Fruit fly (Drosophila melanogaster) whole organism, embryonic: ENCODE data around the gene CG3999.

Experiments
- Bdp1 ChIP-seq: fragments of 200-800 bp; sonication (Bioruptor generic); optimal IDR thresholded peaks from 3 replicates; lab custom pipeline; 2016; ENCODE audit warnings: missing biosample characterization, missing genetic modification characterization
- CG10565 ChIP-seq: fragments of 200-800 bp; sonication (Bioruptor generic); optimal IDR thresholded peaks from 3 replicates; lab custom pipeline; 2016; ENCODE audit warnings: missing biosample characterization, mild to moderate bottlenecking, missing genetic modification characterization
- CG10654 ChIP-seq: fragments of 200-800 bp; sonication (Bioruptor generic); optimal IDR thresholded peaks from 2 replicates; lab custom pipeline; 2016; ENCODE audit warnings: missing biosample characterization, missing genetic modification characterization
- CG10979 ChIP-seq: fragments of 200-800 bp; sonication (Bioruptor generic); optimal IDR thresholded peaks from 2 replicates; lab custom pipeline; 2018; ENCODE audit warnings: missing biosample characterization, mild to moderate bottlenecking, missing genetic modification characterization, moderate library complexity
- CG14710 ChIP-seq: fragments of 200-800 bp; sonication (Bioruptor generic); optimal IDR thresholded peaks from 3 replicates; lab custom pipeline; 2019; ENCODE audit warnings: missing biosample characterization, mild to moderate bottlenecking, missing genetic modification characterization, moderate library complexity
- CG15073 ChIP-seq: fragments of 200-800 bp; sonication (Bioruptor generic); optimal IDR thresholded peaks from 2 replicates; lab custom pipeline; 2016; ENCODE audit warnings: missing biosample characterization, missing genetic modification characterization
- CG1647 ChIP-seq: fragments of 200-800 bp; sonication (Bioruptor generic); optimal IDR thresholded peaks from 3 replicates; lab custom pipeline; 2016; ENCODE audit warnings: missing biosample characterization, missing genetic modification characterization
- CG16815 ChIP-seq: fragments of 200-800 bp; sonication (Bioruptor generic); optimal IDR thresholded peaks from 3 replicates; lab custom pipeline; 2017; ENCODE audit warnings: missing biosample characterization, mild to moderate bottlenecking, missing genetic modification characterization
- CG18764 ChIP-seq: fragments of 200-800 bp; sonication (Bioruptor generic); optimal IDR thresholded peaks from 3 replicates; lab custom pipeline; 2016; ENCODE audit warnings: missing biosample characterization, missing genetic modification characterization
- CG2889 ChIP-seq: fragments of 200-800 bp; sonication (Bioruptor generic); IDR thresholded peaks from 3 replicates; pipeline ENCODE4 v1.3.6; 2022; ENCODE audit warnings: missing biosample characterization, missing genetic modification characterization
- CG31365 ChIP-seq: fragments of 200-800 bp; sonication (Bioruptor generic); optimal IDR thresholded peaks from 2 replicates; lab custom pipeline; 2018; ENCODE audit warnings: missing biosample characterization, mild to moderate bottlenecking, missing genetic modification characterization
- CG33557 ChIP-seq: fragments of 200-800 bp; sonication (Bioruptor generic); optimal IDR thresholded peaks from 2 replicates; lab custom pipeline; 2019; ENCODE audit warnings: missing biosample characterization, mild to moderate bottlenecking, missing genetic modification characterization, moderate library complexity
- CG4617 ChIP-seq: fragments of 200-800 bp; sonication (Bioruptor generic); optimal IDR thresholded peaks from 3 replicates; lab custom pipeline; 2016; ENCODE audit warnings: missing biosample characterization, missing genetic modification characterization, borderline replicate concordance
- CG5180 ChIP-seq: fragments of 200-800 bp; sonication (Bioruptor generic); optimal IDR thresholded peaks from 3 replicates; lab custom pipeline; 2017; ENCODE audit warnings: missing biosample characterization, missing genetic modification characterization, mild to moderate bottlenecking, moderate library complexity, missing genetic modification reagents
- CG6854 ChIP-seq: fragments of 200-800 bp; sonication (Bioruptor generic); optimal IDR thresholded peaks from 3 replicates; lab custom pipeline; 2017; ENCODE audit warnings: missing biosample characterization, mild to moderate bottlenecking, missing genetic modification characterization
- CG7271 ChIP-seq: fragments of 200-800 bp; sonication (Bioruptor generic); optimal IDR thresholded peaks from 2 replicates; lab custom pipeline; 2018; ENCODE audit warnings: missing biosample characterization, mild to moderate bottlenecking, missing genetic modification characterization, moderate library complexity
- CG7357 ChIP-seq: fragments of 200-800 bp; sonication (Bioruptor generic); IDR thresholded peaks from 3 replicates; pipeline ENCODE4 v1.3.6; 2022; ENCODE audit warnings: missing biosample characterization, missing genetic modification characterization
- CG7987 ChIP-seq: fragments of 200-800 bp; sonication (Bioruptor generic); optimal IDR thresholded peaks from 2 replicates; lab custom pipeline; 2018; ENCODE audit warnings: missing biosample characterization, mild to moderate bottlenecking, missing genetic modification characterization, moderate library complexity
- CG8478 ChIP-seq: fragments of >200 bp; optimal IDR thresholded peaks from 2 replicates; lab custom pipeline; 2018
- CkIIα-i1 ChIP-seq: fragments of 200-800 bp; sonication (Bioruptor generic); IDR thresholded peaks from 2 replicates; pipeline ENCODE4 v1.3.6; 2022; ENCODE audit warnings: missing biosample characterization, missing genetic modification characterization
- CoRest ChIP-seq: fragments of 200-800 bp; sonication (Bioruptor generic); optimal IDR thresholded peaks from 3 replicates; lab custom pipeline; 2018; ENCODE audit warnings: missing biosample characterization, mild to moderate bottlenecking, missing genetic modification characterization, moderate library complexity
- CrebB ChIP-seq: fragments of 200-800 bp; sonication (Bioruptor generic); optimal IDR thresholded peaks from 3 replicates; lab custom pipeline; 2018; ENCODE audit warnings: missing biosample characterization, mild to moderate bottlenecking, missing genetic modification characterization
- D19B ChIP-seq: fragments of 200-800 bp; sonication (Bioruptor generic); optimal IDR thresholded peaks from 2 replicates; lab custom pipeline; 2017; ENCODE audit warnings: missing biosample characterization, mild to moderate bottlenecking, missing genetic modification characterization
- Eip74EF ChIP-seq, 2 experiments: fragments of 200-800 bp in 1 of 2; fragments of >200 bp in 1 of 2; sonication (Bioruptor generic) in 1 of 2; optimal IDR thresholded peaks; 2 replicates each; lab custom pipeline; 2017 to 2019; ENCODE audit warnings: missing biosample characterization in 2 of 2, missing genetic modification characterization in 2 of 2, mild to moderate bottlenecking in 1 of 2, moderate library complexity in 1 of 2
- Elba2 ChIP-seq: fragments of 200-800 bp; sonication (Bioruptor generic); optimal IDR thresholded peaks from 3 replicates; lab custom pipeline; 2016; ENCODE audit warnings: missing biosample characterization, missing genetic modification characterization
- Gug ChIP-seq: fragments of 200-800 bp; sonication (Bioruptor generic); IDR thresholded peaks from 4 replicates; pipeline ENCODE4 v1.3.6; 2022; ENCODE audit warnings: missing biosample characterization, missing genetic modification characterization
- Hey ChIP-seq: fragments of 200-800 bp; sonication (Bioruptor generic); optimal IDR thresholded peaks from 3 replicates; lab custom pipeline; 2018; ENCODE audit warnings: missing biosample characterization, mild to moderate bottlenecking, missing genetic modification characterization
- Hr39 ChIP-seq: fragments of >200 bp; optimal IDR thresholded peaks from 2 replicates; lab custom pipeline; 2017
- Hsf ChIP-seq: fragments of 200-800 bp; sonication (Bioruptor generic); optimal IDR thresholded peaks from 3 replicates; lab custom pipeline; 2016; ENCODE audit warnings: missing biosample characterization, missing genetic modification characterization
- Rfx ChIP-seq: fragments of 200-800 bp; sonication (Bioruptor generic); IDR thresholded peaks from 2 replicates; pipeline ENCODE4 v1.3.6; 2022; ENCODE audit warnings: missing biosample characterization, missing genetic modification characterization
- Side ChIP-seq: fragments of 200-800 bp; sonication (Bioruptor generic); optimal IDR thresholded peaks from 2 replicates; lab custom pipeline; 2016; ENCODE audit warnings: missing biosample characterization, missing genetic modification characterization
- cad ChIP-seq: fragments of >200 bp; optimal IDR thresholded peaks from 2 replicates; lab custom pipeline; 2017; ENCODE audit warnings: missing biosample characterization, missing genetic modification characterization
- caup ChIP-seq: fragments of 200-800 bp; sonication (Bioruptor generic); optimal IDR thresholded peaks from 3 replicates; lab custom pipeline; 2017; ENCODE audit warnings: missing biosample characterization, mild to moderate bottlenecking, missing genetic modification characterization, moderate library complexity; ENCODE audit not compliant: severe bottlenecking
- croc ChIP-seq: fragments of 200-800 bp; sonication (Bioruptor generic); conservative IDR thresholded peaks from 3 replicates; pipeline ENCODE4 v1.3.6; 2022; ENCODE audit warnings: missing biosample characterization, missing genetic modification characterization
- disco-r ChIP-seq: fragments of 200-800 bp; sonication (Bioruptor generic); optimal IDR thresholded peaks from 2 replicates; lab custom pipeline; 2016; ENCODE audit warnings: missing biosample characterization, missing genetic modification characterization
- eyg ChIP-seq: fragments of 200-800 bp; sonication (Bioruptor generic); optimal IDR thresholded peaks from 3 replicates; lab custom pipeline; 2016; ENCODE audit warnings: missing biosample characterization, missing genetic modification characterization
- fd96Cb ChIP-seq: fragments of 200-800 bp; sonication (Bioruptor generic); optimal IDR thresholded peaks from 2 replicates; lab custom pipeline; 2018; ENCODE audit warnings: missing biosample characterization, mild to moderate bottlenecking, missing genetic modification characterization, moderate library complexity
- lab ChIP-seq: fragments of 200-800 bp; sonication (Bioruptor generic); optimal IDR thresholded peaks from 3 replicates; lab custom pipeline; 2017; ENCODE audit warnings: missing biosample characterization, missing genetic modification characterization, mild to moderate bottlenecking, moderate library complexity, missing genetic modification reagents
- lola ChIP-seq, 3 experiments: fragments of >200 bp in 2 of 3; fragments of 200-800 bp in 1 of 3; sonication (Bioruptor generic) in 1 of 3; optimal IDR thresholded peaks; 2 replicates each; lab custom pipeline; 2017 to 2019; ENCODE audit warnings: missing biosample characterization in 3 of 3, missing genetic modification characterization in 3 of 3, mild to moderate bottlenecking in 1 of 3, moderate library complexity in 1 of 3
- mirr ChIP-seq: fragments of 200-800 bp; sonication (Bioruptor generic); optimal IDR thresholded peaks from 3 replicates; lab custom pipeline; 2018; ENCODE audit warnings: missing biosample characterization, mild to moderate bottlenecking, missing genetic modification characterization
- nmo ChIP-seq: fragments of 200-800 bp; sonication (Bioruptor generic); optimal IDR thresholded peaks from 2 replicates; lab custom pipeline; 2018; ENCODE audit warnings: missing biosample characterization, mild to moderate bottlenecking, missing genetic modification characterization, moderate library complexity
- phol ChIP-seq: fragments of 200-800 bp; sonication (Bioruptor generic); optimal IDR thresholded peaks from 3 replicates; lab custom pipeline; 2018; ENCODE audit warnings: missing biosample characterization, mild to moderate bottlenecking, missing genetic modification characterization, moderate library complexity
- ro ChIP-seq: fragments of 200-800 bp; sonication (Bioruptor generic); IDR thresholded peaks from 2 replicates; pipeline ENCODE4 v1.3.6; 2022; ENCODE audit warnings: missing biosample characterization, missing genetic modification characterization
- slou ChIP-seq: fragments of 200-800 bp; sonication (Bioruptor generic); optimal IDR thresholded peaks from 3 replicates; lab custom pipeline; 2016; ENCODE audit warnings: missing biosample characterization, missing genetic modification characterization
- stwl ChIP-seq: fragments of 200-800 bp; sonication (Bioruptor generic); optimal IDR thresholded peaks from 3 replicates; lab custom pipeline; 2018; ENCODE audit warnings: missing biosample characterization, mild to moderate bottlenecking, missing genetic modification characterization, moderate library complexity
- tap ChIP-seq: fragments of 200-800 bp; optimal IDR thresholded peaks from 3 replicates; lab custom pipeline; 2019; ENCODE audit warnings: missing biosample characterization, mild to moderate bottlenecking, missing genetic modification characterization, moderate library complexity
- trem ChIP-seq: fragments of 200-800 bp; optimal IDR thresholded peaks from 3 replicates; lab custom pipeline; 2019; ENCODE audit warnings: missing biosample characterization, mild to moderate bottlenecking, missing genetic modification characterization, moderate library complexity
- ttk ChIP-seq: fragments of 200-800 bp; sonication (Bioruptor generic); IDR thresholded peaks from 2 replicates; pipeline ENCODE4 v2.1.2; 2022; ENCODE audit warnings: missing biosample characterization, missing genetic modification characterization
- twi ChIP-seq: fragments of 200-800 bp; optimal IDR thresholded peaks from 2 replicates; lab custom pipeline; 2019; ENCODE audit warnings: missing biosample characterization, mild to moderate bottlenecking, missing genetic modification characterization, moderate library complexity
- unpg ChIP-seq: fragments of 200-800 bp; sonication (Bioruptor generic); optimal IDR thresholded peaks from 3 replicates; lab custom pipeline; 2018; ENCODE audit warnings: missing biosample characterization, mild to moderate bottlenecking, missing genetic modification characterization, moderate library complexity
- zen ChIP-seq: fragments of 200-800 bp; sonication (Bioruptor generic); optimal IDR thresholded peaks from 3 replicates; lab custom pipeline; 2018; ENCODE audit warnings: missing biosample characterization, mild to moderate bottlenecking, missing genetic modification characterization, moderate library complexity

CG3999 gene

dm6 chr3R:10261800-10262199 lies 10.5 kb downstream of the CG3999 start, which contains the start of the genes Sirt6 and pont (continued):
- peak; percentile 91 for TF ChIP-seq caup (GFP tag; lab: Kevin White, UChicago)
- TF ChIP-seq CkIIα-i1 (GFP tag; lab: Robert Waterston, UW) = no peak
- TF ChIP-seq twi (tag; lab: Kevin White, UChicago) = peak; percentile 95
- peak; percentile 54 for TF ChIP-seq Elba2 (GFP tag; lab: Kevin White, UChicago)
- peak; percentile 91 for TF ChIP-seq CG7357 (GFP tag; lab: Robert Waterston, UW)
- peak; percentile 87 for TF ChIP-seq CrebB
- TF ChIP-seq ro (GFP tag; lab: Robert Waterston, UW) = no peak
- no peak for TF ChIP-seq Rfx (GFP tag; lab: Robert Waterston, UW)
- TF ChIP-seq trem (tag; lab: Kevin White, UChicago) = peak; percentile 96
- peak; percentile 15 for TF ChIP-seq eyg (GFP tag; lab: Kevin White, UChicago)
- TF ChIP-seq unpg (GFP tag; lab: Kevin White, UChicago) = peak; percentile 97
- TF ChIP-seq Side = peak; percentile 31
- no peak for TF ChIP-seq cad (GFP tag; lab: Kevin White, UChicago)
- TF ChIP-seq lola (GFP tag; optimal IDR thresholded peaks at IDR 0.05; lab: Kevin White, UChicago) = peak in 1 of 3 experiments; percentile 96
- TF ChIP-seq ttk (GFP tag; lab: Robert Waterston, UW) = no peak
- TF ChIP-seq croc = peak; percentile 96
- peak; percentile 99 for TF ChIP-seq CG14710 (tag; lab: Kevin White, UChicago)
- peak; percentile 12 for TF ChIP-seq CG10565 (GFP tag; lab: Kevin White, UChicago)
- TF ChIP-seq phol = peak; percentile 97
- TF ChIP-seq CoRest (tag; lab: Kevin White, UChicago) = peak; percentile 98
- no peak for TF ChIP-seq CG2889 (GFP tag; lab: Robert Waterston, UW)
- TF ChIP-seq Hsf (GFP tag; lab: Kevin White, UChicago) = peak; percentile 74
- peak; percentile 33 for TF ChIP-seq Bdp1 (GFP tag; lab: Kevin White, UChicago)
- peak; percentile 82 for TF ChIP-seq Gug (GFP tag; lab: Robert Waterston, UW)
- TF ChIP-seq CG33557 (GFP tag; lab: Kevin White, UChicago) = peak; percentile 93
- peak; percentile 63 for TF ChIP-seq CG7987 (GFP tag; lab: Kevin White, UChicago)
- peak; percentile 99 for TF ChIP-seq nmo (GFP tag; lab: Kevin White, UChicago)
- TF ChIP-seq disco-r = no peak
- no peak for TF ChIP-seq CG8478 (lab: Kevin White, UChicago)
- TF ChIP-seq D19B (GFP tag; lab: Kevin White, UChicago) = peak; percentile 83
- peak; percentile 89 for TF ChIP-seq stwl (tag; lab: Kevin White, UChicago)
- peak; percentile 80 for TF ChIP-seq CG4617 (GFP tag; lab: Kevin White, UChicago)
- TF ChIP-seq zen (tag; lab: Kevin White, UChicago) = peak; percentile 98
- peak; percentile 97 for TF ChIP-seq CG10979 (tag; lab: Kevin White, UChicago)
- peak; percentile 87 for TF ChIP-seq slou (GFP tag; lab: Kevin White, UChicago)
- peak; percentile 66 for TF ChIP-seq CG5180
- peak; percentile 95 for TF ChIP-seq tap (tag; lab: Kevin White, UChicago)
- peak; percentile 79 for TF ChIP-seq CG6854 (GFP tag; lab: Kevin White, UChicago)
- TF ChIP-seq CG7271 (tag; lab: Kevin White, UChicago) = peak; percentile 96
- TF ChIP-seq CG15073 = peak; percentile 58
- peak; percentile 88 for TF ChIP-seq CG18764 (GFP tag; lab: Kevin White, UChicago)
- no peak for TF ChIP-seq Hr39 (lab: Kevin White, UChicago)
- peak; percentile 94 for TF ChIP-seq lab (GFP tag; lab: Kevin White, UChicago)
- TF ChIP-seq CG1647 (GFP tag; lab: Kevin White, UChicago) = peak; percentile 33
- peak; percentile 20 for TF ChIP-seq mirr (GFP tag; lab: Kevin White, UChicago)
- peak; percentile 97 for TF ChIP-seq fd96Cb (tag; lab: Kevin White, UChicago)
- peak; percentile 90 for TF ChIP-seq CG10654 (GFP tag; lab: Kevin White, UChicago)
- peak in 1 of 2 experiments; percentile 94 for TF ChIP-seq Eip74EF (GFP tag; optimal IDR thresholded peaks at IDR 0.05; lab: Kevin White, UChicago)
- TF ChIP-seq Hey (tag; lab: Kevin White, UChicago) = no peak
- TF ChIP-seq CG31365 (tag; lab: Kevin White, UChicago) = peak; percentile 33
- TF ChIP-seq CG16815 (GFP tag; lab: Kevin White, UChicago) = peak; percentile 93
